Worm (Caenorhabditis elegans) whole organism, L4 larva: ENCODE data around the gene str-148.
"Not testable (repeated sequence)": the region's sequence is repeated elsewhere in the genome, so short reads cannot be mapped to it uniquely, and the experiment has no call there.

Source experiments
- ctbp-1 ChIP-seq: fragments of 200-800 bp; sonication (Bioruptor generic); IDR thresholded peaks from 2 replicates; pipeline ENCODE4 v1.3.6; 2022; ENCODE audit warnings: missing genetic modification reagents, missing genetic modification characterization, missing compliant biosample characterization
- daf-12 ChIP-seq: fragments of 150-350 bp; optimal IDR thresholded peaks from 2 replicates; lab custom pipeline; 2014; ENCODE audit warnings: missing biosample characterization, missing genetic modification reagents, missing genetic modification characterization
- fos-1 ChIP-seq: fragments of 150-350 bp; optimal IDR thresholded peaks from 2 replicates; lab custom pipeline; 2014; ENCODE audit warnings: missing biosample characterization, missing genetic modification characterization
- lin-1 ChIP-seq: fragments of 200-800 bp; sonication (Bioruptor generic); IDR thresholded peaks from 2 replicates; pipeline ENCODE4 v1.3.6; 2022; ENCODE audit warnings: missing genetic modification reagents, missing genetic modification characterization, missing compliant biosample characterization
- lin-13 ChIP-seq: fragments of 150-350 bp; optimal IDR thresholded peaks from 2 replicates; lab custom pipeline; 2014; ENCODE audit warnings: missing biosample characterization, missing genetic modification reagents, missing genetic modification characterization
- lin-15B ChIP-seq: fragments of 150-350 bp; sonication (generic microtip); optimal IDR thresholded peaks from 3 replicates; lab custom pipeline; 2014; ENCODE audit warnings: missing biosample characterization, missing genetic modification characterization
- mep-1 ChIP-seq: fragments of 150-350 bp; sonication (generic microtip); optimal IDR thresholded peaks from 3 replicates; lab custom pipeline; 2014; ENCODE audit warnings: missing biosample characterization, missing genetic modification characterization
- nhr-237 ChIP-seq: sonication (generic microtip); optimal IDR thresholded peaks from 2 replicates; lab custom pipeline; 2017; ENCODE audit warnings: missing biosample characterization, missing genetic modification characterization
- pha-4 ChIP-seq, 2 experiments: fragments of 150-350 bp in 1 of 2; fragments of 200-800 bp in 1 of 2; sonication (Bioruptor generic) in 1 of 2; IDR thresholded peaks in 1 of 2; optimal IDR thresholded peaks in 1 of 2; 2 replicates each; pipeline versions ENCODE4 v1.3.6 to Lab custom; 2014 to 2022; ENCODE audit warnings: missing genetic modification characterization in 2 of 2, missing genetic modification reagents in 2 of 2, missing biosample characterization in 1 of 2, missing compliant biosample characterization in 1 of 2
- zip-11 ChIP-seq: fragments of 200-800 bp; sonication (Bioruptor generic); IDR thresholded peaks from 2 replicates; pipeline ENCODE4 v1.3.6; 2022; ENCODE audit warnings: missing genetic modification characterization, missing compliant biosample characterization
- ztf-11 ChIP-seq: fragments of 150-350 bp; optimal IDR thresholded peaks from 2 replicates; lab custom pipeline; 2014; ENCODE audit warnings: missing biosample characterization, missing genetic modification characterization

ce11 chrII:1006375-1006774 is 39.4 kb upstream of the str-148 start, which contains the start of gene F45D11.14:
- not testable (repeated sequence) for TF ChIP-seq daf-12; lin-15B (tag; lab: Kevin White, UChicago); pha-4 (GFP tag; IDR thresholded peaks at IDR 0.05; lab: Robert Waterston, UW); pha-4 (tag; optimal IDR thresholded peaks at IDR 0.05; lab: Kevin White, UChicago); ztf-11; lin-1 (GFP tag; lab: Robert Waterston, UW); lin-13; ctbp-1 (GFP tag; lab: Robert Waterston, UW); fos-1 (tag; lab: Kevin White, UChicago); mep-1 (tag; lab: Kevin White, UChicago); nhr-237 (tag; lab: Kevin White, UChicago); zip-11 (GFP tag; lab: Robert Waterston, UW)
